Fruit fly (Drosophila melanogaster) S2 (cell line): ENCODE results near the gene RpL24.

ENCODE experiments used
- CG8478 ChIP-seq: fragments of >200 bp; optimal IDR thresholded peaks from 2 replicates; lab custom pipeline; 2018
- CTCF ChIP-seq, 2 experiments: fragments of >200 bp; optimal IDR thresholded peaks; 2 replicates each; lab custom pipeline; 2018

The RpL24 gene

DNA sequence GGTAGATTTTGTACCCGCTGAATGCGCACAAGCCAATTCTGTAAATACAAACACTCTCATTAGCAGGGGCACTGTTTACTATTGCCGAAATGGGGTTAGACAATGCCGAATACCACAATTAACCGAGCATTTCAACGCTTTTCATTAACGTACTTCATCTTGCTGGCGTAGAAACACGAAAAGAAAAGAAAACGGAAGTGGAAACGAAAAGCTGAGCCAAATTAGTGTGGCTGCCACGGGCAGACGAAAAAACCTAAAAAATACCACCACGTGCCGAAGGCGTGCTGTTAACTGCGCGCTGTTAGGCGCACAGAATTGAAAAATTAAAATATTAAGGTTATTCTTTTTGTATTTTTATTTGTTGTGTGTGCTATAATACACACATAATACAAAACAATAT, at the start of gene RpL24:
Gene RpL24 (minus strand): TSS at position 229 of the 400 bp plus-strand sequence.
- TF ChIP-seq CG8478 (lab: Kevin White, UChicago) (no peak), CTCF (optimal IDR thresholded peaks at IDR 0.05; lab: Kevin White, UChicago) (peak in 1 of 2 experiments; percentile 46)

DNA sequence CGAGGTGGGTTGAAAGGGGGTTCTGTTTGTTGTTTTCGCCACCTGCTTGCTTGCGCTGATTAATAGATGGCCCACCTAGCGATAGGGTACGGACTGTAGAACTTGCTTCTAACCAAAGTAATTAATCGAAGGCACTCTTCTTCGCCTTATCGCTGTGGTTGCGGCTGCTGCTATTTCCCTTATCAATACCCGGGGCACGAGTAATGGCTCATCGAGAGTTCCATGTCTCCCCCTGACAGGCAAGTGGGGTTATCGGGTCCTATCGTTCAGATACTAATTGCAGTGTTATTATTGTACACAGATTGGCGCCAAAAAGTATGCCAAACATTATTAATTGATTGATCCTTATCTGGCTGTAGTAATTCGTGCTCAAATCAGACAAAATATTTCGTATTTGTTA, 41.9 kb upstream of the RpL24 start:
- TF ChIP-seq CTCF (optimal IDR thresholded peaks at IDR 0.05; lab: Kevin White, UChicago) (no peak), CG8478 (lab: Kevin White, UChicago) (no peak)

DNA sequence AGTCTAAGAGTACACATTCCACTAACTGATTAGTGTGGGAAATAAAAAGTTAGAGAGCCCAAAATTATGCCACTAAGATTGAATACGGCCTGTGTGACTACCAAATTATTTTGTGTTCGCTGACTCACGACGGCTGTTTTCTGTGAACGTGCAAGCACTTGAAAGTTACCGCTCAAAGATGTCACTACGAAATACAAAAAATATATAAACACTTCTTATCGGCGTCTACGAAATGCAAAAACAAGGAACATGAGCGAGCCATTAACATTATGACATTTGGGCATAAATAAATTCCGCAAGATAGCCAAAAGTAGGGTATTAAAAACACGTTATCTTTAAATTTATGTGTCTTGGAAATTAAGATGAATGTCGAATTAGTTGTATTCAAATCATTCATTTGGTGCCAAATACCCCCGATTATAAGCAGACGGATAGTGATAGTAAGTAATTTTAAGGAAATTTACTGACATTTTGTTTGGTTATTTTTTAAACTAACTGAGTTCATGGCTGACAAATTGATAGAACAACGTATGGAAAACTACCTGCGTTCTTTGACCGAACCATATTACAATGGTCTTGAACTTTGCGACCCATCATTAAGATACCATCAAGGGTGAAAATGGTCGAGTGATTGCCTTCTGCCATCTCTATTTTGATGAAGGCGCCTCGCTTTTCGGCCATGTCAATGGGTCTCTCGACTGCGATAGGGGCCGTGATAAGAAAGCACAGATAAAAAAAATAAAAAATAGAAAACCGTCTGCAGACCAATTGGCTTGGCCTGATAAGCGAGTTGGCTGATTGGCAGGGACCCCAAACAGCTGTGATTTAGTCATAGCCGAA, 40.1 kb upstream of the RpL24 start, which contains the start of gene Tehao:
Gene Tehao (plus strand): TSS at position 828 of the 840 bp plus-strand sequence.
- TF ChIP-seq CG8478 (lab: Kevin White, UChicago): no peak
- no peak for TF ChIP-seq CTCF (optimal IDR thresholded peaks at IDR 0.05; lab: Kevin White, UChicago)

DNA sequence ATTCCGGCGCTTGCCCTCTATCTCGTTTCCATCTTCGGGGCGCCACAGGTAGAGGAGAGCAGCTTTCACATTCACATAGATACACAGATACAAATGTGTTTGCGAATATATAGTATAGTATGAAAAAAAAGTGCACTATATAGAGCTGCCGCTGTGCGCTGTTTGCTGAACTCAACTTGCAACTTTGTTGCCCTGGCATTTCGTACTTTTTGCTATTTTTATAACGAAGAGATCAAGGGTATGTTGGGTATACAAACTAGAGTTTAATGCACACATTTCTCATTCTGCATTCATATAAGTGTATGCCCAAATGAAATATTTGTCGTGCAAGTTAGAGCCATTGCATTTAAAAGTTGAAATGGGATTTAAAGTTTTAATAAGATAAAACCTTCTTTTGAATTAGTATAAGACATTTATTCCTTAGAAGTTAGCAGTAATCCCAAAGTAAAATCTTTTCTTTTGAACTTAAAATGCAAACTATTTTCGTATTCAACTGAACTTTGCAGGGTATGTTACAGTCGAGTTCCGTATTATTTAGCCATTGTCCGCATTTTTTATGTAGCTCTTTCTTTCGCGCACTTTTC, 36.1 kb upstream of the RpL24 start:
- TF ChIP-seq CTCF (optimal IDR thresholded peaks at IDR 0.05; lab: Kevin White, UChicago) (no peak), CG8478 (lab: Kevin White, UChicago) (no peak)

DNA sequence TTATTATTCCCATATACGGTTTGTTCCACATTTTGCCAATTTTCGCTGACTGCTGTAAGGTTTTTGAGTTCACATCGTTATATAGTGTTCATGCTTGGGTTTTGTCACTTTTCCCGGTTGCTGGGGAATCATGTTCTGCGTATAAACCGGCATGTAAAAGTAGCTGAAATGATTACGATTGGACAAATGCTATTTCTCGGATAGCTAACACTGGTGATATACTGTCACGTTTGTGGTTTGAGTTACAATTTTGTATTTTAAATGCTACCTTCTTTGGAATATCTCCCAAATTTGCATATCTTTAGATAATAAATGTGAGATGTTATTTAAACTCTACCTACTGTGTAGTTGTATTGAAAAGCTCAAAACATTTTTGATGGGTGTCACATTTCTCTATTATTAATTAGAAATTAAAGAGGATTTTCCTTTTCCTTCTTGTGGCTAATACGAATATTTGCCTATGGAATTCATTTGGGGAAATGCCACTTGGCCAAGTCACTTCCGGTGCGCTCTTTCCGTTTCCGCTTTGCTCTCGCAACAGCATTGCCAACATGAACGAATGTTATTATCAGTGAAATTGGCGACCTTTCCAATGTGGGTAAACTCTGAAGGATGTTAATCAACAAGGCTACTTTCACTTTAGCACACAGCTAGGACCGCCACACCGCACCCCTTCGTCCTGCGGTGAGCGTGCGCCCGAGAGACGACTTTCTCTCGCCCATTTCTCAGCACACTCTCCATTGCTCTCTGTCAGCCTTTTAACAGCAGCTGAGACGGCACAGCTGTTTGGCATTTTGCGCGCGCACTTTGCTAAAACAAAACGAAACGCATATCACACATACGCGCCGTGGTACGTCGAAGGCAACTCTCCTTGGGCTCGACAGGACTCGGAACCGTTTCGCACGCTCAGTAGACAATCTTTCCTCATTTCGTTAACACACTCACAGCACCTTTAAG, 19.9 kb upstream of the RpL24 start, which contains the start of the genes CG16956, CG42784 and CG43850:
Gene CG16956 (minus strand): TSS at position 51 of the 957 bp plus-strand sequence.
Gene CG42784 (plus strand): TSS at position 907 of the 957 bp plus-strand sequence.
Gene CG43850 (plus strand): TSS at position 907 of the 957 bp plus-strand sequence.
- TF ChIP-seq CG8478 (lab: Kevin White, UChicago) (no peak), CTCF (optimal IDR thresholded peaks at IDR 0.05; lab: Kevin White, UChicago) (no peak)

DNA sequence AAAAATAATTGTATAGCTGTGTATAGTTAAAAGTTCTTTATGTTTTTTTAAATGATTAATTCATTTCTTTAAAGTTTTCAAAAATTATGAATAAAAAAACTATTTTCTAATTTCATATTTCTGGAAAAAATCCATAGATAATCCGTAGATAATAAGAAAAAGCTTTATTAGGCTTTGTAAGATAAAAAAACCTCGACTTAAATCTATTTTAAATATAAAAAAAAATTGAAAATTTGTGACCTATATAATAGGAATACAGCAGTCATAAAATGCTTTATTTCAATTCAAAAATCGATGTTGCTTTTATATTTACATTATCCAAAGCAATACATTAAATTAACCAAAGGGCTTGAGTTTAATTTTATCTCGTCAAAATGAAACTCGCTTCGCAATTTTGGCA, 17.3 kb upstream of the RpL24 start, which contains the start of gene Flad2:
Gene Flad2 (plus strand): TSS at position 301 of the 400 bp plus-strand sequence.
- TF ChIP-seq CTCF (optimal IDR thresholded peaks at IDR 0.05; lab: Kevin White, UChicago) (no peak), CG8478 (lab: Kevin White, UChicago) (no peak)

DNA sequence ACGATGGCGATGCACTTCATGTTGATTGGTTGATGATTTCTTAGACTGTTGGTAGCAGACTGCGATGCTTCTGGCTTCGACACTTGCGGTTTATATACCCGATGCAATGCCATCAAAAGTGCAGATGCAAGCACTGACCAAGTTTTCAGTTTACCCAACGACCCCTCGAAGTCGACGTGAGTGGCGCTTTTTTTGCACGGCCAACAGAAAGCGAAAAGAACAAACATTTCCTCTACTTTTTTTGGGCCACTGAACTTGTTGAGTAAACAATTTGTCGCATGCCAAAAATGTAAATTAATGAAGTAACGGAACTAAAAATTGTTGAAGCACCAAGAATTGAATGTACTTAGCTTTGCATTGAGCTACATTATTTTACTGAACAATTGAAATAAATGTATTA, 16.6 kb upstream of the RpL24 start, which contains the start of gene Vm34Ca:
Gene Vm34Ca (minus strand): TSS at position 66 of the 400 bp plus-strand sequence.
- TF ChIP-seq CTCF (optimal IDR thresholded peaks at IDR 0.05; lab: Kevin White, UChicago): no peak
- no peak for TF ChIP-seq CG8478 (lab: Kevin White, UChicago)

DNA sequence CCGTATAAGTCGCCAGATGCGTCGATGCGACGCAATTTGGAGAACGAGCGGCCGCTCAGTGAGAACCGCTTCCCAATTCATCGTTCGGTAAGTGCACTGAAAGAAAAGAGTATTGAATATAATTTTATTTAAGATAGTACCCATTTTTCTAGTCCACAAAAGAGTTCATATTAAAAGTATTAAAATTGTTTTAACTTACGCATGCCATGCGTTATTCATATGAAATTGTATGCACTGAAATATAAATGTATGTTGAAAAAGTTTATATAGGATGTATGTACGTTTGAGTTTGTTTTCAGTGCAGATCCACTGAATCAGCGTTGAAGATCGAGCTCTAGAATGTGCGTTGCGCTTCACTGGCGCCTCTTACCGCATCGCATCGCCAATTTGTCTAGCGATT, 4.6 kb upstream of the RpL24 start:
- TF ChIP-seq CG8478 (lab: Kevin White, UChicago) (no peak), CTCF (optimal IDR thresholded peaks at IDR 0.05; lab: Kevin White, UChicago) (no peak)

DNA sequence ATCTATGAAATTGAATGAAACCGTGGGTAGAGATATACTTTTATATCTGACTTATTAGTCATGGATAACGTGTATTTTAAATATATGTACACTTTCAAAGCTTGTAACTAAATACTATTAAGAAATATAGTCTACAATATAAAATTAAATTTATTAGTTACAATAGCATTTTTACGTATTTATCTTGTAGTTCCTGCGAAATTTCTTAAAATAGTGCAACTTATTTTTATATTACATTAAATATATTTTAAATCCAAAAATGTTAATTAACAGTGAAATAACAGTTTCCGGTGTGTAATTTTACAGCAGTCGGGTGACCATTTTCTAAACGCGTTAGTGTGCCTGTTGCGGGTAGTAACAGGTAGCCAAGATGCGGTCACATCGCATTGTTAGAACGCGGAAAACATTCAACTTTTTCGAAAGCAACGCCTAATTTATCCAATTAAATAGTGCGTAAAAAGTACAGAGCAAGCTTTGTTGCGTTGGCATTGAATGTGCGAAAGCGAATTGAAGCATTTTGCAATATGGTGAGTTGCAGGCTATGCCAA, 3.8 kb upstream of the RpL24 start, which contains the start of the genes CG10859 and CG7110:
Gene CG10859 (minus strand): TSS at position 51 of the 548 bp plus-strand sequence.
Gene CG7110 (plus strand): TSS at position 378 of the 548 bp plus-strand sequence.
- TF ChIP-seq CG8478 (lab: Kevin White, UChicago): no peak
- TF ChIP-seq CTCF (optimal IDR thresholded peaks at IDR 0.05; lab: Kevin White, UChicago): no peak

DNA sequence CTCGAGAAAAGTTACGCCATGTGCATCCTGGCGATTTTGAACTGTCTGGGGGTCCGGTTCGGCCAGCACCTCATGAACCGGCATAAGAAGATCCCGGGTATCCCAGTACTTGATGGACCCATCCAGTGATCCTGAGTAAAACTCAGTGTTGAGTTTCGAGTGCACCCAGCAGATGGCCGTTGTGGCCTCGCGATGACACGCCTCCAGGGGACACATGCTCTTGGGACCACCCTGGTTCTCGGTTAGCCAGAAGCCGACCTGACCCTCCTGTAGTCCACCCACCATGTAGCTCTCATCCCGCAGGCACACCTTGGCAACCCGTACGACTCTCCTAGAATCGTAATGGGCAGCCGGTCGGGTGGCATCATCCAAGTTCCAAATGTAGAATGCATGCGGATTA, 2.5 kb upstream of the RpL24 start:
- TF ChIP-seq CG8478 (lab: Kevin White, UChicago): no peak
- no peak for TF ChIP-seq CTCF (optimal IDR thresholded peaks at IDR 0.05; lab: Kevin White, UChicago)

DNA sequence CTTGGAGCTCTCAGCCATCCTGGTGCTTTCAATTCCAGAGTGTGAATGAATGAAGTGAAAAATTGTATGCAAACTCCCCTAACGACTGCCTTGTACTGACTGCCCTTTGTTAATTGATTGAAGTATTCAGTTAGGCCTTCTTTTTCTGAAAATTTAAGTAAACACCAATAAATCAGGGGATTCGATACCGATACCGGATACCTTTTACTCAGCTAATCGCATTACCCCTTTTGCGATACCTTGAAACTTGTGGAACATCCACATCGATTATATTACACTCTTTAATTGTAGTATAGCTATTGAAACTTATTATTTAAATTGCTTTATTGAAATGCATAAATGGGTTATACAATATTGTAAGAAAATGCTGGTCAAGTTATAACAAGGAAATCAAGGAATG, 1.2 kb upstream of the RpL24 start, which contains the start of gene CG16957:
Gene CG16957 (minus strand): TSS at position 101 of the 400 bp plus-strand sequence.
- no peak for TF ChIP-seq CTCF (optimal IDR thresholded peaks at IDR 0.05; lab: Kevin White, UChicago)
- no peak for TF ChIP-seq CG8478 (lab: Kevin White, UChicago)

DNA sequence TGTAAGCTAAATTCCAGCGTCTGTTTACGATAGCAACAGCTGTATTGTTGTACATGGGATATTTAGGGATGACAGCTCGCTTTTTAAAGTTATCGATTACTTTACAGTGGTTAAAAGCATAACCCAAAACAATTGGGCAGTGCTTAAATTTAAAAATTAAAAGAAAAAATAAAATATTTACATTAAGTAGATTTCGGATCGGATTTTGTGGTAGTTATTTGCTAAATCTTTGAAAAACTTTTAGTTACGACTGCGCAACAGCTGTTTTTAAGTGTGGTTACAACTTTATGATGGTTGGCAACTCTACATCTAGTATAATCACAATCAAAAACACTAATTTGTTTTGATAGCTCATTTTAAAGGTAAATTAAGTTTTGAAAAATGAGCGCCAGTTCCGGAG, 7.7 kb downstream of the RpL24 start, which contains the start of the genes Ing5 and CG7099:
Gene Ing5 (minus strand): TSS at position 58 of the 400 bp plus-strand sequence.
Gene CG7099 (plus strand): TSS at position 317 of the 400 bp plus-strand sequence.
- TF ChIP-seq CTCF (optimal IDR thresholded peaks at IDR 0.05; lab: Kevin White, UChicago) (no peak), CG8478 (lab: Kevin White, UChicago) (no peak)

DNA sequence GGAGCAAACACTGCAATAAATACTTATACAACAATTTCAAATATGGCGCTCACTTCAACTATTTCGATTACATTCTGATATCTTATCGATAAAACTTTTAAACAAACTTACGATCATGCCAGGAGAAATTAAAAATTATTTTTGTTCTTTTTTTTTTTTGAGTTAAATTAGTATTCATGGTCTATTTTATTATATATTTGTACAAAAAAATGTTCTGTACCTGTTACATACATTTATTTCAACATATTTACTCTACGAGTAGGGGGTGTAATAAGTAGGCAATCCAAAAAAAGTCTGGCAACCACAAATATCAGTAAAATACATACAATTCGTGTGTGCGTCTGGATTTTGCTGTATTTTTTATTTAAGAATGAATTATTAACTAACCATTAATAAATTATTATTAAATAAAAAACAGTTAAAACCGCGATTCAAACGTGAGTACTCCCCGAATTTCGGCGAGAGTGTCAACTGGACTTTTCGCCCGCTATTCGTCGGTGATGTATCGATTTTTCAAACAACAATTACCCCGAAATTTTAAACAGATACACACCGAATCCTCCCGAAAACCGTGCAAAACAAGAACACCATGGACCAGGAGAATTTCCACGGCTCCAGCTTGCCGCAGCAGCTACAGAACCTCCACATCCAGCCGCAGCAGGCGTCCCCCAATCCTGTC, 12.4 kb downstream of the RpL24 start, which contains the start of gene loqs:
Gene loqs (plus strand): TSS at position 302 of the 679 bp plus-strand sequence.
- TF ChIP-seq CTCF (optimal IDR thresholded peaks at IDR 0.05; lab: Kevin White, UChicago): no peak
- TF ChIP-seq CG8478 (lab: Kevin White, UChicago): no peak
